Worm (Caenorhabditis elegans) whole organism, L3 larva: ENCODE data around the gene lido-18.

ENCODE experiments used
- R02D3.7 ChIP-seq: fragments of 150-350 bp; optimal IDR thresholded peaks from 2 replicates; lab custom pipeline; 2014; ENCODE audit warnings: missing biosample characterization, missing genetic modification characterization
- ama-1 ChIP-seq: fragments of 150-350 bp; optimal IDR thresholded peaks from 2 replicates; lab custom pipeline; 2018
- ceh-28 ChIP-seq: fragments of 150-350 bp; optimal IDR thresholded peaks from 2 replicates; lab custom pipeline; 2014; ENCODE audit warnings: missing biosample characterization, missing genetic modification reagents, missing genetic modification characterization
- egl-27 ChIP-seq: sonication (generic microtip); optimal IDR thresholded peaks from 4 replicates; lab custom pipeline; 2017; ENCODE audit warnings: missing biosample characterization, missing genetic modification reagents, missing genetic modification characterization
- elt-1 ChIP-seq: fragments of 150-350 bp; optimal IDR thresholded peaks from 2 replicates; lab custom pipeline; 2014; ENCODE audit warnings: missing biosample characterization, missing genetic modification characterization
- fkh-10 ChIP-seq: sonication (generic microtip); optimal IDR thresholded peaks from 2 replicates; lab custom pipeline; 2017; ENCODE audit warnings: missing biosample characterization, missing genetic modification reagents, missing genetic modification characterization
- lin-39 ChIP-seq: fragments of 150-350 bp; optimal IDR thresholded peaks from 2 replicates; lab custom pipeline; 2018; ENCODE audit warnings: missing biosample characterization, missing genetic modification reagents, missing genetic modification characterization
- nhr-12 ChIP-seq: fragments of 150-350 bp; optimal IDR thresholded peaks from 2 replicates; lab custom pipeline; 2014; ENCODE audit warnings: missing biosample characterization, missing genetic modification characterization
- nhr-67 ChIP-seq: fragments of 150-350 bp; optimal IDR thresholded peaks from 2 replicates; lab custom pipeline; 2014; ENCODE audit warnings: missing biosample characterization, missing genetic modification characterization
- skn-1 ChIP-seq: fragments of 150-350 bp; optimal IDR thresholded peaks from 2 replicates; lab custom pipeline; 2014; ENCODE audit warnings: missing biosample characterization, missing genetic modification characterization
- unc-39 ChIP-seq: sonication (generic microtip); optimal IDR thresholded peaks from 4 replicates; lab custom pipeline; 2017; ENCODE audit warnings: missing biosample characterization, missing genetic modification characterization

DNA sequence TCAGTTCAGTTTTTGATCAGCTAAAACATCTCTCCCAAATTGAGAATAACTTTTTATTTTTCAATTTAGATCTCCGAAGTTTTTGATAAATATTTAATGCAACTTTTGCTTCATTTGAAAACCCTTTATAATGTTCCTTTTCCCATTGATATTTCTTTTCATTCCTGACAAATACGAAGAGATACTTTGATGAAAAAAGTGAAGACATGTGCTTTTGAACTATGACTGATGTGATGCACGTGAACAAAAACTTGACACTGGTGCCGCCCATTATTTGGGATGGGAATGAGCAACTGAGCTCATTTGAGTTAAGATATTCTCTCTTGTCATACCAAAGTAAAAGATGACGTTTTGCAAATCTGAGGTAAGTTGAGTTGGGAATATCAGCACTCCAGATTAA, 45.9 kb upstream of the lido-18 start, which contains the start of gene T04A6.1:
- TF ChIP-seq nhr-67 (tag; lab: Kevin White, UChicago) = no peak
- no peak for TF ChIP-seq elt-1
- TF ChIP-seq skn-1 = no peak
- no peak for TF ChIP-seq R02D3.7
- TF ChIP-seq egl-27 (tag; lab: Kevin White, UChicago) = no peak
- no peak for TF ChIP-seq unc-39 (tag; lab: Kevin White, UChicago)
- TF ChIP-seq nhr-12 (tag; lab: Kevin White, UChicago) = no peak
- no peak for TF ChIP-seq lin-39
- no peak for TF ChIP-seq fkh-10
- no peak for TF ChIP-seq ceh-28 (tag; lab: Kevin White, UChicago)
- no peak for TF ChIP-seq ama-1 (lab: Kevin White, UChicago)
